Worm (Caenorhabditis elegans) whole organism, young adult: ENCODE results near the gene glb-16.

Experiments used
- F10E7.11 ChIP-seq: sonication (generic microtip); optimal IDR thresholded peaks from 2 replicates; lab custom pipeline; 2017; ENCODE audit warnings: mild to moderate bottlenecking, missing genetic modification characterization, moderate library complexity, missing compliant biosample characterization
- ama-1 ChIP-seq, 3 experiments: fragments of 150-350 bp in 1 of 3; sonication (generic microtip) in 2 of 3; optimal IDR thresholded peaks; 2 replicates each; lab custom pipeline; 2014 to 2018; ENCODE audit warnings: missing biosample characterization in 2 of 3, missing genetic modification characterization in 2 of 3, missing genetic modification reagents in 2 of 3
- hlh-12 ChIP-seq: sonication (generic microtip); optimal IDR thresholded peaks from 2 replicates; lab custom pipeline; 2016; ENCODE audit warnings: missing genetic modification characterization, missing compliant biosample characterization
- lsy-27 ChIP-seq: sonication (generic microtip); optimal IDR thresholded peaks from 2 replicates; lab custom pipeline; 2017; ENCODE audit warnings: missing genetic modification characterization, mild to moderate bottlenecking, missing compliant biosample characterization, antibody characterized with exemption, missing genotype, borderline replicate concordance; ENCODE audit not compliant: insufficient read depth
- nfya-1 ChIP-seq: sonication (generic microtip); optimal IDR thresholded peaks from 2 replicates; lab custom pipeline; 2017; ENCODE audit warnings: antibody characterized with exemption, missing compliant biosample characterization, missing genetic modification characterization, borderline replicate concordance; ENCODE audit not compliant: insufficient read depth
- nfya-2 ChIP-seq: fragments of 200-800 bp; sonication (Bioruptor generic); IDR thresholded peaks from 2 replicates; pipeline ENCODE4 v1.3.6; 2022; ENCODE audit warnings: missing genetic modification reagents, missing genetic modification characterization, missing compliant biosample characterization
- pha-4 ChIP-seq: fragments of 150-350 bp; sonication (generic microtip); optimal IDR thresholded peaks from 2 replicates; lab custom pipeline; 2014; ENCODE audit warnings: missing biosample characterization, missing genetic modification reagents, missing genetic modification characterization
- snpc-1.3 ChIP-seq: sonication (generic microtip); optimal IDR thresholded peaks from 2 replicates; lab custom pipeline; 2017; ENCODE audit warnings: missing genetic modification characterization, mild to moderate bottlenecking, missing compliant biosample characterization, antibody characterized with exemption, moderate library complexity, missing genotype, missing genetic modification reagents; ENCODE audit not compliant: insufficient read depth
- ztf-25 ChIP-seq: fragments of 200-800 bp; sonication (Bioruptor generic); IDR thresholded peaks from 2 replicates; pipeline ENCODE4 v1.3.6; 2022; ENCODE audit warnings: missing genetic modification reagents, missing genetic modification characterization, missing compliant biosample characterization
- ztf-3 ChIP-seq: fragments of 200-800 bp; sonication (Bioruptor generic); optimal IDR thresholded peaks from 2 replicates; lab custom pipeline; 2018; ENCODE audit warnings: mild to moderate bottlenecking, missing genetic modification characterization, missing compliant biosample characterization

ce11 chrX:7547696-7548095 is 7.8 kb upstream of the glb-16 start:
- no peak for TF ChIP-seq ztf-3 (GFP tag; lab: Kevin White, UChicago)
- no peak for TF ChIP-seq nfya-2 (GFP tag; lab: Robert Waterston, UW)
- no peak for TF ChIP-seq ztf-25
- no peak for TF ChIP-seq snpc-1.3 (tag; lab: Kevin White, UChicago)
- TF ChIP-seq pha-4 (tag; lab: Kevin White, UChicago), result no peak
- TF ChIP-seq ama-1 (optimal IDR thresholded peaks at IDR 0.05; lab: Kevin White, UChicago), result no peak
- no peak for TF ChIP-seq ama-1 (GFP tag; optimal IDR thresholded peaks at IDR 0.05; lab: Kevin White, UChicago)
- TF ChIP-seq F10E7.11 (tag; lab: Kevin White, UChicago), result no peak
- no peak for TF ChIP-seq nfya-1 (tag; lab: Kevin White, UChicago)
- TF ChIP-seq hlh-12 (tag; lab: Kevin White, UChicago), result no peak
- TF ChIP-seq lsy-27 (tag; lab: Kevin White, UChicago), result no peak
